ENCODE assay signal across 8 worm cellular contexts in the genomic region with DNA sequence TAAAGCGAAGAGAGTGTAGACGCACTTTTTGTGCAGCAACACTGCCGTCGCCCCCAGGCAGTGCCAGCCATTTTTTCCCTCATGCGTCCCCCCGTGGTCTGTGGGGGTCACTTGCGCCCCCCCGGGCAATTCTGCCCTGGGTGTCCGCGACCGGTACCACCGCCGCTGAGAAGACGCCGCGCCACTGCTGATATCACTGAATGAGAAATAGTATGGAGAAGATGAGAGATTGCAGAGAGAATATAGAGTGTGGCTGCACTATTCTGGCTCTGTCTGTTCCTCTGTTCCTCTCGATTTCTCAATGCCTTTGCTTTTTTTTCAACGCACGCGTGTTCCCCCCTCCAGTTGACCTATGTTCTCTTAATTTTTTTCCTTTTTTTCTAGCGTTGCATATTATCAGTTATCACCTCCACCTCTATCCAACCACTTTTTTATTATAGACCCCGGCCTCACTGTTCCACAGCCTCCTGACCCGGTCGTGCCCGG.
TF ChIP-seq lines count a peak whose summit lies in the region.

A gene (plus strand): TSS at position 436 of the 486 bp plus-strand sequence.

TF ChIP-seq in whole organism, L1 larva, 84 proteins besides CTCF, POLR2A, EP300 and RAD21:
- peak; percentile 57 for TF ChIP-seq lin-14 (GFP tag; optimal IDR thresholded peaks at IDR 0.05; lab: Kevin White, UChicago)
- no peak for TF ChIP-seq zip-4 (GFP tag; optimal IDR thresholded peaks at IDR 0.05; lab: Kevin White, UChicago)
- TF ChIP-seq tlp-1 (tag; optimal IDR thresholded peaks at IDR 0.05; lab: Kevin White, UChicago), result no peak
- TF ChIP-seq rnt-1 (tag; optimal IDR thresholded peaks at IDR 0.05; lab: Kevin White, UChicago), result peak; percentile 0

TF ChIP-seq in whole organism, L2 larva, 48 proteins besides CTCF, POLR2A, EP300 and RAD21:
- TF ChIP-seq zag-1 (tag; optimal IDR thresholded peaks at IDR 0.05; lab: Kevin White, UChicago) (peak; percentile 83), fos-1 (tag; optimal IDR thresholded peaks at IDR 0.05; lab: Kevin White, UChicago) (peak; percentile 45), nhr-11 (tag; optimal IDR thresholded peaks at IDR 0.05; lab: Kevin White, UChicago) (peak; percentile 60), sma-3 (GFP tag; optimal IDR thresholded peaks at IDR 0.05; lab: Kevin White, UChicago) (no peak), lsy-2 (tag; optimal IDR thresholded peaks at IDR 0.05; lab: Kevin White, UChicago) (peak in 1 of 2 experiments; percentile 34), F13H6.1 (tag; optimal IDR thresholded peaks at IDR 0.05; lab: Kevin White, UChicago) (peak; percentile 72), unc-55 (GFP tag; optimal IDR thresholded peaks at IDR 0.05; lab: Kevin White, UChicago) (peak; percentile 27), ztf-4 (tag; optimal IDR thresholded peaks at IDR 0.05; lab: Kevin White, UChicago) (no peak)

TF ChIP-seq in whole organism, L3 larva, 47 proteins besides CTCF, POLR2A, EP300 and RAD21 (continues in another document):
- peak; percentile 23 for TF ChIP-seq tbx-2 (tag; optimal IDR thresholded peaks at IDR 0.05; lab: Kevin White, UChicago)
- TF ChIP-seq unc-62 (GFP tag; optimal IDR thresholded peaks at IDR 0.05; lab: Kevin White, UChicago), result no peak
- peak; percentile 50 for TF ChIP-seq nfya-1 (tag; optimal IDR thresholded peaks at IDR 0.05; lab: Kevin White, UChicago; ENCODE audit: insufficient read depth)
- no peak for TF ChIP-seq zag-1 (tag; optimal IDR thresholded peaks at IDR 0.05; lab: Kevin White, UChicago)
- no peak for TF ChIP-seq lin-15B (tag; optimal IDR thresholded peaks at IDR 0.05; lab: Kevin White, UChicago)
- peak; percentile 52 for TF ChIP-seq elt-2 (tag; optimal IDR thresholded peaks at IDR 0.05; lab: Kevin White, UChicago)
- peak; percentile 6 for TF ChIP-seq nhr-25 (tag; optimal IDR thresholded peaks at IDR 0.05; lab: Kevin White, UChicago)
- no peak for TF ChIP-seq nhr-77 (tag; optimal IDR thresholded peaks at IDR 0.05; lab: Kevin White, UChicago)
- TF ChIP-seq ceh-28 (tag; optimal IDR thresholded peaks at IDR 0.05; lab: Kevin White, UChicago), result no peak
- TF ChIP-seq ceh-16 (tag; optimal IDR thresholded peaks at IDR 0.05; lab: Kevin White, UChicago), result no peak
- TF ChIP-seq pha-4 (tag; optimal IDR thresholded peaks at IDR 0.05; lab: Kevin White, UChicago), result peak; percentile 22
- TF ChIP-seq daf-12 (tag; optimal IDR thresholded peaks at IDR 0.05; lab: Kevin White, UChicago), result no peak

TF ChIP-seq in whole organism, L4 larva, 104 proteins besides CTCF, POLR2A, EP300 and RAD21 (continues in another document):
- TF ChIP-seq rbr-2 (tag; optimal IDR thresholded peaks at IDR 0.05; lab: Kevin White, UChicago), result peak; percentile 52
- peak; percentile 20 for TF ChIP-seq duxl-1 (tag; optimal IDR thresholded peaks at IDR 0.05; lab: Kevin White, UChicago; ENCODE audit: poor library complexity)
- TF ChIP-seq nhr-28 (tag; optimal IDR thresholded peaks at IDR 0.05; lab: Kevin White, UChicago), result peak; percentile 64
- TF ChIP-seq dmd-6 (GFP tag; IDR thresholded peaks at IDR 0.05; lab: Robert Waterston, UW), result peak; percentile 44
- 0 out of 4 replicates have a peak, but pooled peaks of 1 of the 2 experiments have one; percentile 25 for TF ChIP-seq madf-5 (GFP tag; IDR thresholded peaks at IDR 0.05; lab: Robert Waterston, UW)
- peak; percentile 20 for TF ChIP-seq gei-8 (GFP tag; optimal IDR thresholded peaks at IDR 0.05; lab: Kevin White, UChicago)
- peak; percentile 17; the same call in 1 of the 2 replicates for TF ChIP-seq pha-4 (GFP tag; IDR thresholded peaks at IDR 0.05; lab: Robert Waterston, UW)
- peak; percentile 49 for TF ChIP-seq pha-4 (tag; optimal IDR thresholded peaks at IDR 0.05; lab: Kevin White, UChicago)
- no peak for TF ChIP-seq lir-3 (tag; optimal IDR thresholded peaks at IDR 0.05; lab: Kevin White, UChicago)
- peak; percentile 17 for TF ChIP-seq F37D6.2 (tag; optimal IDR thresholded peaks at IDR 0.05; lab: Kevin White, UChicago)
- TF ChIP-seq hif-1 (tag; optimal IDR thresholded peaks at IDR 0.05; lab: Kevin White, UChicago), result peak in 1 of 2 experiments; percentile 63

TF ChIP-seq in whole organism, early embryonic, 17 proteins besides CTCF, POLR2A, EP300 and RAD21:
- TF ChIP-seq scrt-1 (GFP tag; IDR thresholded peaks at IDR 0.05; lab: Robert Waterston, UW) (peak; percentile 59; the same call in 1 of the 2 replicates), flt-1 (GFP tag; IDR thresholded peaks at IDR 0.05; lab: Robert Waterston, UW) (no peak)

TF ChIP-seq in whole organism, late embryonic, 69 proteins besides CTCF, POLR2A, EP300 and RAD21:
- TF ChIP-seq fax-1 (tag; optimal IDR thresholded peaks at IDR 0.05; lab: Kevin White, UChicago), result peak; percentile 14
- TF ChIP-seq zip-5 (tag; optimal IDR thresholded peaks at IDR 0.05; lab: Kevin White, UChicago), result no peak
- TF ChIP-seq Y22D7AL.16 (tag; optimal IDR thresholded peaks at IDR 0.05; lab: Kevin White, UChicago), result no peak
- TF ChIP-seq elt-4 (tag; optimal IDR thresholded peaks at IDR 0.05; lab: Kevin White, UChicago), result peak; percentile 49
- no peak for TF ChIP-seq unc-42 (tag; optimal IDR thresholded peaks at IDR 0.05; lab: Kevin White, UChicago)

TF ChIP-seq in whole organism, midembryonic, 9 proteins besides CTCF, POLR2A, EP300 and RAD21:
- TF ChIP-seq ztf-23 (GFP tag; IDR thresholded peaks at IDR 0.05; lab: Robert Waterston, UW), result 0 out of 2 replicates have a peak, but pooled peaks have one; percentile 48
- no peak for TF ChIP-seq ztf-29 (GFP tag; IDR thresholded peaks at IDR 0.05; lab: Robert Waterston, UW)
- no peak for TF ChIP-seq klf-2 (GFP tag; conservative IDR thresholded peaks at IDR 0.05; lab: Robert Waterston, UW)
- no peak for TF ChIP-seq med-1 (GFP tag; optimal IDR thresholded peaks at IDR 0.05; lab: Kevin White, UChicago; ENCODE audit: insufficient read depth)
- TF ChIP-seq flt-1 (GFP tag; IDR thresholded peaks at IDR 0.05; lab: Robert Waterston, UW), result no peak

TF ChIP-seq in whole organism, young adult, 124 proteins besides CTCF, POLR2A, EP300 and RAD21 (continues in another document):
- TF ChIP-seq aptf-2 (GFP tag; conservative IDR thresholded peaks at IDR 0.05; lab: Robert Waterston, UW), result no peak
- TF ChIP-seq egrh-3 (GFP tag; IDR thresholded peaks at IDR 0.05; lab: Robert Waterston, UW), result peak; percentile 92
- TF ChIP-seq ekl-4 (GFP tag; IDR thresholded peaks at IDR 0.05; lab: Robert Waterston, UW), result no peak
- no peak for TF ChIP-seq madf-6 (GFP tag; IDR thresholded peaks at IDR 0.05; lab: Robert Waterston, UW)
- TF ChIP-seq hmg-1.2 (GFP tag; IDR thresholded peaks at IDR 0.05; lab: Robert Waterston, UW), result peak; percentile 72
- TF ChIP-seq K12H6.12 (tag; optimal IDR thresholded peaks at IDR 0.05; lab: Kevin White, UChicago), result peak; percentile 44
- TF ChIP-seq cebp-1 (GFP tag; IDR thresholded peaks at IDR 0.05; lab: Robert Waterston, UW), result no peak
- peak; percentile 66 for TF ChIP-seq cebp-1 (tag; optimal IDR thresholded peaks at IDR 0.05; lab: Kevin White, UChicago)
- peak; percentile 56 for TF ChIP-seq mcd-1 (GFP tag; IDR thresholded peaks at IDR 0.05; lab: Robert Waterston, UW)
- TF ChIP-seq ceh-27 (GFP tag; optimal IDR thresholded peaks at IDR 0.05; lab: Kevin White, UChicago), result peak; percentile 35
- peak; percentile 50 for TF ChIP-seq chd-7 (tag; optimal IDR thresholded peaks at IDR 0.05; lab: Kevin White, UChicago)
- peak; percentile 27 for TF ChIP-seq ztf-18 (tag; optimal IDR thresholded peaks at IDR 0.05; lab: Kevin White, UChicago)
- TF ChIP-seq dpff-1 (tag; optimal IDR thresholded peaks at IDR 0.05; lab: Kevin White, UChicago), result no peak
- TF ChIP-seq bed-2 (GFP tag; IDR thresholded peaks at IDR 0.05; lab: Robert Waterston, UW), result no peak
- peak; percentile 32 for TF ChIP-seq lin-40 (tag; optimal IDR thresholded peaks at IDR 0.05; lab: Kevin White, UChicago)
- TF ChIP-seq attf-5 (GFP tag; optimal IDR thresholded peaks at IDR 0.05; lab: Kevin White, UChicago), result peak; percentile 43
- TF ChIP-seq C06A6.2 (GFP tag; conservative IDR thresholded peaks at IDR 0.05; lab: Robert Waterston, UW), result peak; percentile 42; the same call in 1 of the 2 replicates
- TF ChIP-seq F55B11.4 (tag; optimal IDR thresholded peaks at IDR 0.05; lab: Kevin White, UChicago; ENCODE audit: borderline replicate concordance, insufficient read depth), result no peak
- TF ChIP-seq die-1 (tag; optimal IDR thresholded peaks at IDR 0.05; lab: Kevin White, UChicago), result peak; percentile 29
- TF ChIP-seq nfyb-1 (GFP tag; IDR thresholded peaks at IDR 0.05; lab: Robert Waterston, UW), result 0 out of 2 replicates have a peak, but pooled peaks have one; percentile 12
- TF ChIP-seq xnd-1 (tag; optimal IDR thresholded peaks at IDR 0.05; lab: Kevin White, UChicago), result no peak
- peak; percentile 30 for TF ChIP-seq F52B5.7 (tag; optimal IDR thresholded peaks at IDR 0.05; lab: Kevin White, UChicago)
- peak; percentile 76 for TF ChIP-seq nhr-80 (tag; optimal IDR thresholded peaks at IDR 0.05; lab: Kevin White, UChicago)
- TF ChIP-seq ceh-100 (GFP tag; IDR thresholded peaks at IDR 0.05; lab: Robert Waterston, UW), result 0 out of 2 replicates have a peak, but pooled peaks have one; percentile 35
- no peak for TF ChIP-seq tbx-9 (tag; optimal IDR thresholded peaks at IDR 0.05; lab: Kevin White, UChicago; ENCODE audit: borderline replicate concordance)
- no peak for TF ChIP-seq efl-1 (GFP tag; optimal IDR thresholded peaks at IDR 0.05; lab: Kevin White, UChicago)
- no peak for TF ChIP-seq C17E4.6 (GFP tag; IDR thresholded peaks at IDR 0.05; lab: Robert Waterston, UW)
- no peak for TF ChIP-seq ztf-22 (GFP tag; optimal IDR thresholded peaks at IDR 0.05; lab: Kevin White, UChicago)
- TF ChIP-seq snpc-3.4 (tag; optimal IDR thresholded peaks at IDR 0.05; lab: Kevin White, UChicago), result no peak
- TF ChIP-seq D2030.7 (GFP tag; IDR thresholded peaks at IDR 0.05; lab: Robert Waterston, UW), result 0 out of 2 replicates have a peak, but pooled peaks have one; percentile 10
- TF ChIP-seq zfh-2 (GFP tag; conservative IDR thresholded peaks at IDR 0.05; lab: Robert Waterston, UW), result peak; percentile 99
- TF ChIP-seq F33H1.4 (GFP tag; IDR thresholded peaks at IDR 0.05; lab: Robert Waterston, UW), result no peak
- peak; percentile 45; the same call in 1 of the 2 replicates for TF ChIP-seq B0336.3 (GFP tag; IDR thresholded peaks at IDR 0.05; lab: Robert Waterston, UW)
- no peak for TF ChIP-seq tbp1 (GFP tag; optimal IDR thresholded peaks at IDR 0.05; lab: Kevin White, UChicago)
- TF ChIP-seq athp-1 (tag; optimal IDR thresholded peaks at IDR 0.05; lab: Kevin White, UChicago), result peak; percentile 30
- TF ChIP-seq rec-8 (tag; optimal IDR thresholded peaks at IDR 0.05; lab: Kevin White, UChicago), result no peak
- peak; percentile 30 for TF ChIP-seq nhr-90 (tag; optimal IDR thresholded peaks at IDR 0.05; lab: Kevin White, UChicago)
- peak; percentile 35 for TF ChIP-seq mxl-1 (tag; optimal IDR thresholded peaks at IDR 0.05; lab: Kevin White, UChicago)
- no peak for TF ChIP-seq snpc-4 (GFP tag; optimal IDR thresholded peaks at IDR 0.05; lab: Kevin White, UChicago)
- peak in 1 of 4 experiments; percentile 18 for TF ChIP-seq snpc-4 (tag; optimal IDR thresholded peaks at IDR 0.05; lab: Kevin White, UChicago)
